Worm (Caenorhabditis elegans) whole organism, early embryonic: ENCODE measurements around the gene C47E8.9.

Experiments
- aly-1 ChIP-seq: sonication (generic microtip); optimal IDR thresholded peaks from 2 replicates; lab custom pipeline; 2016; ENCODE audit warnings: missing genetic modification characterization, missing compliant biosample characterization
- ama-1 ChIP-seq: fragments of 150-350 bp; optimal IDR thresholded peaks from 2 replicates; lab custom pipeline; 2014
- hmg-4 ChIP-seq: fragments of 200-800 bp; sonication (Bioruptor generic); optimal IDR thresholded peaks from 2 replicates; lab custom pipeline; 2018; ENCODE audit warnings: mild to moderate bottlenecking, missing genetic modification characterization, missing compliant biosample characterization

DNA sequence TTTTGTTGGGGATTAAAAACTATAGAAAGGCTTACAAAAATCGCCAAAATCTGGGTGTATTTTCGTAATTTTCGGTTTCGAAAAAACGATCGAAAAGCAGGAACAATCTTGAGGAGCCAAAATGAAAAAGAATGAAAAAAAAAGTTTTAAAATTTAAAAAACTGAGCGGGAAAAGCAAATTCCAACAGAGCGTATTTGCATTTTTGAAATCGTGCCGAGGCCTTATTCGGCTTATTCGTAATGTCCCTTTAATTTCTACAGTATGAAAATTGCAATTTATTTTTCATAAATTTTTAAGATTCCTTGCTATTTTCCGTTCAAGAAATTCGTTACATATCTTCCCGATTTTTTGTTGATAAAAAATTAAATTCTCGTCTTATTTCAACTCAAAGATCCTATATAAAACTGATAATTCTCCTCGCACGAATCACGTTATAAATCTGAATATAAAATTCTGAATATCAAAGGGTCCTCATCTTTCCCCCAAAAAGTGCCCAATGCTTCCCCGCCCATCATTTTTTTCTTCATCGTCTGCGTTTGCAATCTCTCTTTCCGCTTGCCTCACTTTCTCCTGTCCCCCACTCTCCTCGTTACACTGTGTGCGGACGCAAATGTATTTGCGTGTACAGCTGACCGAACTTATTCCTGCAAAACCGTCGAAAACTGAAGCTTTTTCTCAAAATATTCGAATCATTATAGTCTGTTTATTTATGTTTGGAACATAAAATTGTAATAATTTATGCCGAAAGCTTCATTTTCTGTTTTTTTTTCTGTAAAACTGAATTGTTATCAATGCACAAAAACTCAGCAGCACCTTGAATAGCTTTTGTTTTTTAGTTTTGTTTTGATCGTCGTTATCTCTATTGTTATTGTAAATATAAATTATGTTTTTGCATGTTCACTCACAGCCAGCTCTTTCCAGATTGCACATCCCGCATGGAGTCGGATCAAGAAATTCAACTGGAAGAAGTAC is 17.0 kb upstream of the C47E8.9 start, which contains the start of the genes rfc-1 and pmp-3:
- no peak for TF ChIP-seq ama-1 (lab: Kevin White, UChicago)
- TF ChIP-seq hmg-4 (GFP tag; lab: Kevin White, UChicago) = peak; percentile 36
- TF ChIP-seq aly-1 (tag; lab: Kevin White, UChicago) = no peak
